Fruit fly (Drosophila melanogaster): Measurements from ENCODE around the gene CG12213.

DNA sequence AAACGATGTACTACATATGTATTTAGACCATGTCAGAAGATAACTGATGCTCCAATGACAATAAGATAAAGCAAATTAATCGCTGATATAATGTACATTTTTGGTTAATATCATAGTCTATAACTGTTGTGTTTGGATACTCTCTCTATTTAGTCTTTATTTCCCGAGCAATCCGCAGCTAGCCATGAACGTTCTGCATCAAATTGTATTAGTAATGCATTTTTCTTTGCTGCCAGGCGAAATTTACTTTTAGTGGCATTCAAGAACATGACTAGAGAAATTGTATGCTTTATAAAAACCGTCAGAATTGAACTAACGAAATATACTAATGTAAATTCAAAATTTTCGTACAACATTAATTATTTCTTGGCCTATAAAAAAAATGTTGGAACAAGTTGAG is 3.9 kb upstream of the CG12213 start, which contains the start of gene GC2:
- TF ChIP-seq Sox102F (GFP tag; optimal IDR thresholded peaks at IDR 0.05), result no peak
- no peak for TF ChIP-seq CG18011 (GFP tag; optimal IDR thresholded peaks at IDR 0.05)
